Fruit fly (Drosophila melanogaster) whole organism, embryonic: Measurements from ENCODE around the gene CG46313.

Experiments used
- Asciz ChIP-seq: fragments of 200-800 bp; sonication (Bioruptor generic); optimal IDR thresholded peaks from 2 replicates; lab custom pipeline; 2017; ENCODE audit warnings: missing biosample characterization, mild to moderate bottlenecking, missing genetic modification characterization, missing genetic modification reagents
- B-H1 ChIP-seq: fragments of 200-800 bp; sonication (Bioruptor generic); IDR thresholded peaks from 3 replicates; pipeline ENCODE4 v1.3.6; 2022; ENCODE audit warnings: missing biosample characterization, missing genetic modification characterization
- Bgb ChIP-seq: fragments of 200-800 bp; sonication (Bioruptor generic); IDR thresholded peaks from 2 replicates; pipeline ENCODE4 v1.3.6; 2022; ENCODE audit warnings: missing biosample characterization, missing genetic modification characterization; ENCODE audit not compliant: partially characterized antibody
- CG10274 ChIP-seq: fragments of 200-800 bp; sonication (Bioruptor generic); optimal IDR thresholded peaks from 3 replicates; lab custom pipeline; 2017; ENCODE audit warnings: missing biosample characterization, mild to moderate bottlenecking, missing genetic modification characterization
- CG13287 ChIP-seq: fragments of 200-800 bp; sonication (Bioruptor generic); IDR thresholded peaks from 2 replicates; pipeline ENCODE4 v1.3.6; 2022; ENCODE audit warnings: missing biosample characterization, missing genetic modification characterization; ENCODE audit not compliant: partially characterized antibody
- CG14710 ChIP-seq: fragments of 200-800 bp; sonication (Bioruptor generic); optimal IDR thresholded peaks from 3 replicates; lab custom pipeline; 2019; ENCODE audit warnings: missing biosample characterization, mild to moderate bottlenecking, missing genetic modification characterization, moderate library complexity
- CG1529 ChIP-seq: fragments of 200-800 bp; sonication (Bioruptor generic); optimal IDR thresholded peaks from 3 replicates; lab custom pipeline; 2018; ENCODE audit warnings: missing biosample characterization, missing genetic modification characterization
- CG15601 ChIP-seq: fragments of 200-800 bp; sonication (Bioruptor generic); optimal IDR thresholded peaks from 3 replicates; lab custom pipeline; 2019; ENCODE audit warnings: missing biosample characterization, mild to moderate bottlenecking, missing genetic modification characterization, moderate library complexity
- CG18262 ChIP-seq: fragments of 200-800 bp; optimal IDR thresholded peaks from 3 replicates; lab custom pipeline; 2019; ENCODE audit warnings: missing biosample characterization, mild to moderate bottlenecking, missing genetic modification characterization, moderate library complexity
- CG2875 ChIP-seq: fragments of 200-800 bp; sonication (Bioruptor generic); optimal IDR thresholded peaks from 2 replicates; lab custom pipeline; 2017; ENCODE audit warnings: missing biosample characterization, mild to moderate bottlenecking, missing genetic modification characterization, missing genetic modification reagents
- CG3281 ChIP-seq: fragments of 200-800 bp; sonication (Bioruptor generic); optimal IDR thresholded peaks from 3 replicates; lab custom pipeline; 2017; ENCODE audit warnings: missing biosample characterization, mild to moderate bottlenecking, missing genetic modification characterization
- CG43689 ChIP-seq: fragments of 200-800 bp; sonication (Bioruptor generic); IDR thresholded peaks from 2 replicates; pipeline ENCODE4 v1.3.6; 2022; ENCODE audit warnings: missing biosample characterization, missing genetic modification characterization
- CG4617 ChIP-seq: fragments of 200-800 bp; sonication (Bioruptor generic); optimal IDR thresholded peaks from 3 replicates; lab custom pipeline; 2016; ENCODE audit warnings: missing biosample characterization, missing genetic modification characterization, borderline replicate concordance
- CG7556 ChIP-seq: fragments of 200-800 bp; sonication (Bioruptor generic); optimal IDR thresholded peaks from 2 replicates; lab custom pipeline; 2017; ENCODE audit warnings: missing biosample characterization, mild to moderate bottlenecking, missing genetic modification characterization
- CG7928 ChIP-seq: fragments of 200-800 bp; sonication (Bioruptor generic); optimal IDR thresholded peaks from 2 replicates; lab custom pipeline; 2017; ENCODE audit warnings: missing biosample characterization, mild to moderate bottlenecking, missing genetic modification characterization
- CG8478 ChIP-seq: fragments of >200 bp; optimal IDR thresholded peaks from 2 replicates; lab custom pipeline; 2018
- CG8924 ChIP-seq: fragments of 200-800 bp; optimal IDR thresholded peaks from 3 replicates; lab custom pipeline; 2019; ENCODE audit warnings: missing biosample characterization, mild to moderate bottlenecking, missing genetic modification characterization, moderate library complexity
- CG8944 ChIP-seq: fragments of 200-800 bp; sonication (Bioruptor generic); optimal IDR thresholded peaks from 3 replicates; lab custom pipeline; 2016; ENCODE audit warnings: missing biosample characterization, missing genetic modification characterization
- CG9797 ChIP-seq: fragments of 200-800 bp; sonication (Bioruptor generic); optimal IDR thresholded peaks from 3 replicates; lab custom pipeline; 2018; ENCODE audit warnings: missing biosample characterization, mild to moderate bottlenecking, missing genetic modification characterization
- CHES-1-like ChIP-seq: fragments of 200-800 bp; sonication (Bioruptor generic); optimal IDR thresholded peaks from 2 replicates; lab custom pipeline; 2016; ENCODE audit warnings: missing biosample characterization, missing genetic modification characterization
- Dek ChIP-seq: fragments of 200-800 bp; sonication (Bioruptor generic); optimal IDR thresholded peaks from 3 replicates; lab custom pipeline; 2019; ENCODE audit warnings: missing biosample characterization, mild to moderate bottlenecking, missing genetic modification characterization, moderate library complexity
- Doc2 ChIP-seq: fragments of 200-800 bp; sonication (Bioruptor generic); IDR thresholded peaks from 2 replicates; pipeline ENCODE4 v1.3.6; 2022; ENCODE audit warnings: missing biosample characterization, missing genetic modification characterization
- Doc3 ChIP-seq: fragments of 200-800 bp; sonication (Bioruptor generic); IDR thresholded peaks from 3 replicates; pipeline ENCODE4 v1.3.6; 2022; ENCODE audit warnings: missing biosample characterization, missing genetic modification characterization; ENCODE audit not compliant: partially characterized antibody
- Elba2 ChIP-seq: fragments of 200-800 bp; sonication (Bioruptor generic); optimal IDR thresholded peaks from 3 replicates; lab custom pipeline; 2016; ENCODE audit warnings: missing biosample characterization, missing genetic modification characterization
- Ets65A ChIP-seq: fragments of 200-800 bp; sonication (Bioruptor generic); peaks from one replicate; lab custom pipeline; 2016; ENCODE audit warnings: missing biosample characterization, missing genetic modification characterization
- Fer2 ChIP-seq: fragments of 200-800 bp; sonication (Bioruptor generic); optimal IDR thresholded peaks from 2 replicates; lab custom pipeline; 2018; ENCODE audit warnings: missing biosample characterization, mild to moderate bottlenecking, missing genetic modification characterization, moderate library complexity
- HHEX ChIP-seq: fragments of 200-800 bp; sonication (Bioruptor generic); optimal IDR thresholded peaks from 3 replicates; lab custom pipeline; 2017; ENCODE audit warnings: missing biosample characterization, mild to moderate bottlenecking, missing genetic modification characterization, missing genetic modification reagents
- HLH54F ChIP-seq: fragments of 200-800 bp; sonication (Bioruptor generic); optimal IDR thresholded peaks from 3 replicates; lab custom pipeline; 2016; ENCODE audit warnings: missing biosample characterization, missing genetic modification characterization
- Med ChIP-seq: fragments of 200-800 bp; sonication (Bioruptor generic); peaks from one replicate; lab custom pipeline; 2016; ENCODE audit warnings: missing biosample characterization, missing genetic modification characterization, mild to moderate bottlenecking, inconsistent platforms, moderate library complexity
- Myb ChIP-seq: fragments of 200-800 bp; sonication (Bioruptor generic); optimal IDR thresholded peaks from 2 replicates; lab custom pipeline; 2016; ENCODE audit warnings: missing biosample characterization, missing genetic modification characterization
- Nf-YA ChIP-seq: fragments of 200-800 bp; sonication (Bioruptor generic); IDR thresholded peaks from 2 replicates; pipeline ENCODE4 v1.3.6; 2022; ENCODE audit warnings: missing biosample characterization, missing genetic modification characterization
- Oli ChIP-seq: fragments of 200-800 bp; sonication (Bioruptor generic); optimal IDR thresholded peaks from 2 replicates; lab custom pipeline; 2018; ENCODE audit warnings: missing biosample characterization, mild to moderate bottlenecking, missing genetic modification characterization, moderate library complexity
- Poxn ChIP-seq: fragments of 200-800 bp; sonication (Bioruptor generic); IDR thresholded peaks from 2 replicates; pipeline ENCODE4 v1.3.6; 2022; ENCODE audit warnings: missing biosample characterization, missing genetic modification characterization
- Ssrp ChIP-seq: fragments of 200-800 bp; sonication (Bioruptor generic); optimal IDR thresholded peaks from 2 replicates; lab custom pipeline; 2018; ENCODE audit warnings: missing biosample characterization, mild to moderate bottlenecking, missing genetic modification characterization, moderate library complexity
- Usf ChIP-seq: fragments of 200-800 bp; sonication (Bioruptor generic); optimal IDR thresholded peaks from 2 replicates; lab custom pipeline; 2017; ENCODE audit warnings: missing genotype, missing biosample characterization, missing genetic modification characterization
- bbx ChIP-seq: fragments of 200-800 bp; sonication (Bioruptor generic); IDR thresholded peaks from 2 replicates; pipeline ENCODE4 v1.3.6; 2022; ENCODE audit warnings: missing biosample characterization, missing genetic modification characterization; ENCODE audit not compliant: partially characterized antibody
- bigmax ChIP-seq: fragments of 200-800 bp; sonication (Bioruptor generic); optimal IDR thresholded peaks from 2 replicates; lab custom pipeline; 2018; ENCODE audit warnings: missing biosample characterization, mild to moderate bottlenecking, missing genetic modification characterization
- cato ChIP-seq: fragments of 200-800 bp; sonication (Bioruptor generic); optimal IDR thresholded peaks from 2 replicates; lab custom pipeline; 2016; ENCODE audit warnings: missing biosample characterization, missing genetic modification characterization, borderline replicate concordance
- chm ChIP-seq: fragments of 200-800 bp; sonication (Bioruptor generic); IDR thresholded peaks from 2 replicates; pipeline ENCODE4 v1.3.6; 2022; ENCODE audit warnings: missing biosample characterization, missing genetic modification characterization
- crp ChIP-seq, 2 experiments: fragments of 200-800 bp; sonication (Bioruptor generic); optimal IDR thresholded peaks; 2 replicates in 1 of 2; 3 replicates in 1 of 2; lab custom pipeline; 2017; ENCODE audit warnings: missing biosample characterization in 2 of 2, missing genetic modification characterization in 2 of 2, mild to moderate bottlenecking in 1 of 2, moderate library complexity in 1 of 2
- emc ChIP-seq: fragments of 200-800 bp; sonication (Bioruptor generic); optimal IDR thresholded peaks from 2 replicates; lab custom pipeline; 2016; ENCODE audit warnings: missing biosample characterization, missing genetic modification characterization
- eve ChIP-seq, 2 experiments: fragments of >200 bp; optimal IDR thresholded peaks; 2 replicates each; lab custom pipeline; 2017; ENCODE audit warnings: missing biosample characterization in 2 of 2, missing genetic modification characterization in 2 of 2
- h ChIP-seq: fragments of >200 bp; optimal IDR thresholded peaks from 2 replicates; lab custom pipeline; 2017
- hb ChIP-seq: fragments of 200-800 bp; sonication (Bioruptor generic); IDR thresholded peaks from 3 replicates; pipeline ENCODE4 v1.3.6; 2022; ENCODE audit warnings: missing biosample characterization, missing genetic modification characterization; ENCODE audit not compliant: partially characterized antibody
- insv ChIP-seq, 2 experiments: fragments of 200-800 bp; sonication (Bioruptor generic); optimal IDR thresholded peaks; 3 replicates each; lab custom pipeline; 2016 to 2018; ENCODE audit warnings: missing biosample characterization in 2 of 2, missing genetic modification characterization in 2 of 2
- inv ChIP-seq: fragments of 200-800 bp; sonication (Bioruptor generic); IDR thresholded peaks from 2 replicates; pipeline ENCODE4 v1.3.6; 2022; ENCODE audit warnings: missing biosample characterization, missing genetic modification characterization; ENCODE audit not compliant: partially characterized antibody
- jigr1 ChIP-seq: fragments of 200-800 bp; sonication (Bioruptor generic); IDR thresholded peaks from 3 replicates; pipeline ENCODE4 v1.3.6; 2022; ENCODE audit warnings: missing biosample characterization, missing genetic modification characterization
- kni ChIP-seq: fragments of 200-800 bp; sonication (Bioruptor generic); optimal IDR thresholded peaks from 3 replicates; lab custom pipeline; 2017; ENCODE audit warnings: mild to moderate bottlenecking, missing biosample characterization, missing genetic modification reagents, missing genetic modification characterization
- nmo ChIP-seq: fragments of 200-800 bp; sonication (Bioruptor generic); optimal IDR thresholded peaks from 2 replicates; lab custom pipeline; 2018; ENCODE audit warnings: missing biosample characterization, mild to moderate bottlenecking, missing genetic modification characterization, moderate library complexity
- tap ChIP-seq: fragments of 200-800 bp; optimal IDR thresholded peaks from 3 replicates; lab custom pipeline; 2019; ENCODE audit warnings: missing biosample characterization, mild to moderate bottlenecking, missing genetic modification characterization, moderate library complexity
- yki ChIP-seq: fragments of >200 bp; optimal IDR thresholded peaks from 3 replicates; lab custom pipeline; 2018

The CG46313 gene

DNA sequence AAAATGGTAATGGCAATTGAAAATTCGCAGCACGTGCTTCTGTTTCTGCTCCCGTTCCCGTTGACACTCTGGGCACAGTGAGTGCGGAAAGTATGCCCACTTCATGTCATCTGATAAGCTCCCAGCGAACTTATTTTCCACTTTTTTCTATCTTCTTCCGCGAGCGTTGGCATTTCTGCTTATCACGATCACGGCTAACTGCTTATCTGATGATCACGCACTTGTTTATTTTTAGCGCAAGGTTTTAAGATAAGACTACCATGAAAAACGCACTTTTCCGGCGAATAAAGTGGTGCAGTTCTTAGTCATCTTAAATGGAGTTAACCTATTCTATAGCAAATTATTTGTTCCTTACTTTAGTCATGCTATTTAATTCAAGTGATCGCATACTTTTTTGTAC lies 40.9 kb upstream of the CG46313 start (continued):
- TF ChIP-seq inv (GFP tag; lab: Robert Waterston, UW) = no peak
- peak; percentile 31 for TF ChIP-seq CG14710 (tag; lab: Kevin White, UChicago)
- TF ChIP-seq Doc2 (GFP tag; lab: Robert Waterston, UW) = no peak
- peak; percentile 53 for TF ChIP-seq Ssrp (tag; lab: Kevin White, UChicago)
- no peak for TF ChIP-seq emc (GFP tag; lab: Kevin White, UChicago)
- TF ChIP-seq crp (GFP tag; optimal IDR thresholded peaks at IDR 0.05; lab: Kevin White, UChicago) = no peak
- peak; percentile 48 for TF ChIP-seq CG3281 (GFP tag; lab: Kevin White, UChicago)
- no peak for TF ChIP-seq yki
- TF ChIP-seq Med (GFP tag; lab: Kevin White, UChicago) = peak; percentile 84
- TF ChIP-seq insv (GFP tag; optimal IDR thresholded peaks at IDR 0.05; lab: Kevin White, UChicago) = no peak
- no peak for TF ChIP-seq Bgb
- peak; percentile 27 for TF ChIP-seq CG1529
- peak; percentile 52 for TF ChIP-seq CG18262 (tag; lab: Kevin White, UChicago)
- TF ChIP-seq CG43689 (GFP tag; lab: Robert Waterston, UW) = no peak
- peak; percentile 68 for TF ChIP-seq Oli (tag; lab: Kevin White, UChicago)
- no peak for TF ChIP-seq Dek
- peak; percentile 23 for TF ChIP-seq CG10274
- TF ChIP-seq eve (GFP tag; optimal IDR thresholded peaks at IDR 0.05; lab: Kevin White, UChicago) = no peak
- TF ChIP-seq hb = no peak
- no peak for TF ChIP-seq Usf (GFP tag; lab: Kevin White, UChicago)
- TF ChIP-seq CG15601 (tag; lab: Kevin White, UChicago) = peak; percentile 16
- no peak for TF ChIP-seq Nf-YA (GFP tag; lab: Robert Waterston, UW)
- no peak for TF ChIP-seq kni (GFP tag; lab: Kevin White, UChicago)
- TF ChIP-seq bbx = no peak
- TF ChIP-seq HHEX (GFP tag; lab: Kevin White, UChicago) = peak; percentile 52
- TF ChIP-seq cato (GFP tag; lab: Kevin White, UChicago) = no peak
- no peak for TF ChIP-seq bigmax (GFP tag; lab: Kevin White, UChicago)
- TF ChIP-seq CG8924 = peak; percentile 35
- TF ChIP-seq nmo = peak; percentile 65
- no peak for TF ChIP-seq CHES-1-like (GFP tag; lab: Kevin White, UChicago)
- TF ChIP-seq CG2875 = peak; percentile 20
- no peak for TF ChIP-seq Elba2 (GFP tag; lab: Kevin White, UChicago)
- TF ChIP-seq CG8478 (lab: Kevin White, UChicago) = no peak
- no peak for TF ChIP-seq jigr1
- no peak for TF ChIP-seq B-H1
- TF ChIP-seq HLH54F (GFP tag; lab: Kevin White, UChicago) = peak; percentile 43
- no peak for TF ChIP-seq h
- no peak for TF ChIP-seq chm (GFP tag; lab: Robert Waterston, UW)
- no peak for TF ChIP-seq CG9797 (GFP tag; lab: Kevin White, UChicago)
- no peak for TF ChIP-seq Poxn
- peak; percentile 12 for TF ChIP-seq CG8944 (GFP tag; lab: Kevin White, UChicago)
- TF ChIP-seq tap (tag; lab: Kevin White, UChicago) = no peak
- peak; percentile 11 for TF ChIP-seq Myb (GFP tag; lab: Kevin White, UChicago)
- peak; percentile 94 for TF ChIP-seq Ets65A (GFP tag; lab: Kevin White, UChicago)
- no peak for TF ChIP-seq Doc3
- TF ChIP-seq Asciz (GFP tag; lab: Kevin White, UChicago) = peak; percentile 11
- TF ChIP-seq CG7928 = peak; percentile 7
- peak; percentile 16 for TF ChIP-seq CG7556
- TF ChIP-seq CG13287 (GFP tag; lab: Robert Waterston, UW) = no peak
- TF ChIP-seq Fer2 (tag; lab: Kevin White, UChicago) = no peak
- no peak for TF ChIP-seq CG4617 (GFP tag; lab: Kevin White, UChicago)
